Worm (Caenorhabditis elegans): Measurements from ENCODE around the gene srt-7.
"Not testable (repeated sequence)": the region's sequence is repeated elsewhere in the genome, so short reads cannot be mapped to it uniquely, and the experiment has no call there.

Gene srt-7

ce11 chrV:3081471-3081870 is at the start of gene srt-7:
Gene srt-7 (plus strand): TSS chrV:3081771.
- no peak for TF ChIP-seq unc-62 (GFP tag; optimal IDR thresholded peaks at IDR 0.05)

- no peak for TF ChIP-seq unc-62 (GFP tag; optimal IDR thresholded peaks at IDR 0.05)
Observed at ce11 chrV:3032343-3032742, 49.2 kb upstream of the srt-7 start, which contains the start of gene irld-38. Gene irld-38 (minus strand): TSS chrV:3032443.

DNA sequence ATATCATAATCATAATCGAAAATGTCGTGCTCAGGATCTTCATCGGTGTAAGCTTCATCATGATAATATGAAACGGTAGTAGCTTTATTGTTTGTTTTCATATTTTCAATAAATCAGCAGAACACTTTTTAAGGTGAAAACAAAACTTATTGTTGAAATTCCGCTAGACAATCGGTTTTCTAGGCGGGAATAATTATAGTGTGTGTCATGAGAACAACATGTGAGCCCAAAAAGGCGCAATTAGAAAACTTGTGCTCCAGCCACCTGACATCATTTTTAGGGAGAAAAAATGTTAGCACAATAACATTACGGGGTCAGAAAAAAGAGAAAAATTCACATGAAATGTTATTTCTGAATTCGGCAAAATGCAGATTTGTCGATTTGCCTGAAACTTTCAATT is 47.3 kb upstream of the srt-7 start, which contains the start of gene srw-8:
Gene srw-8 (minus strand): TSS at position 101 of the 400 bp plus-strand sequence.
- no peak for TF ChIP-seq unc-62 (GFP tag; optimal IDR thresholded peaks at IDR 0.05)

DNA sequence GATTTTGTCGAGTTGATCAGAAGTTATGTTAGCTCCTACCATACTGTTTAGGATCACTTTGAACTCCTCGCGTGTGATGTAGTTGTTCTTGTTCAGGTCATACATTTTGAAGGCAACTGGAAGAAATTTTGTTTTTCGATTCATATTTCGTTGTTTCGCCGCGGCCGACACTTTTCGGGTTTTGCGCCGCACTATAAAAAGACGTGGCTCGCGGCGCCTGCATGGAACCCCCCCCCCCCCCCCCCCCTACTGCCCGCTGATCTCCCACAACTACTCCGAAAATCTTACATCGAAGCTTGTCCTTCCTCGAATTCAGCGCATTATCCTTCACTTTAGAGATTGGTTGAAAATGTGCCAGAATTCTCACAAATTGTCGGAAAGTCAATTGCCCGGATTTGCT is 43.5 kb upstream of the srt-7 start:
- no peak for TF ChIP-seq unc-62 (GFP tag; optimal IDR thresholded peaks at IDR 0.05)

DNA sequence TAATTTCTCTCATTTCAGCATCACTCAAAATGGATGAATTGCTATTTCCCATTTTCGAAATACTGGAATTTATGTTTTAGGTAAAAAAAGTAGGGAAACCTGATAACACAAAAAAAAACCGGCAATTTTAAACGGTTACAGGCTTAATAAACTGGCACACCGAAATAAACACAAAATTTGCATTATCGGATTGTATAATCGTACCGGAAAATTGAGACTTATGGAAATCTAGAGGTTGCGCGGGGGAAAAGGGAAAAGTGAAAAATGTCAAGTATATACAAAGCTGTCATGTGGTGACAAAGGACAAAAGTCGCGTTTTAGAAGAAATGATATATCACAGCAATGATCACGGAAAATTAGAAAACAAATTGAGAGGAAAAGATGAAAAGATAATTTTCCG is 42.3 kb upstream of the srt-7 start, which contains the start of gene chpf-2:
Gene chpf-2 (minus strand): TSS at position 101 of the 400 bp plus-strand sequence.
- TF ChIP-seq unc-62 (GFP tag; optimal IDR thresholded peaks at IDR 0.05), result no peak

- no peak for TF ChIP-seq unc-62 (GFP tag; optimal IDR thresholded peaks at IDR 0.05)
Observed at ce11 chrV:3040930-3041329, 40.6 kb upstream of the srt-7 start.

ce11 chrV:3044837-3045236 is 36.7 kb upstream of the srt-7 start, which contains the start of gene F59D6.1:
Gene F59D6.1 (plus strand): TSS chrV:3045137.
- no peak for TF ChIP-seq unc-62 (GFP tag; optimal IDR thresholded peaks at IDR 0.05)

DNA sequence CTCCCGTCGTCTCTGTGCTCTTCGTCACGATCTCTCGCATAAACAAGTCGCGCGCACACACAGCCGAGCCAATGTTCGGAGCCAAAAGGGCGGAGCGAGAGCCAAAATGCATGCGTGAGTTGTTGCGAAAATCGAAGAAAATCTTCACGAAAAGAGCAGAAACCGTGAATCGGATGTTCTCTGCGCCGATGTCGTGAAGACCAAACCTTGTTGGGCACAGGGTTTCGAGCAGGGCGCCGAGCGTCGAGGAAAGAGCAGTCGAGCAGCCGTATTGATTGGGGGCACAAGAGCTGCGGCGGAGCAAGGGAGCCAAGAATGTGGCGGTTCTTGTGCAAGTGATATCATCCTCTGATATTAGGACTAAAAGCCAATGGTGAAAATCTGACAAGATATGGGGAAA is 35.2 kb upstream of the srt-7 start:
- no peak for TF ChIP-seq unc-62 (GFP tag; optimal IDR thresholded peaks at IDR 0.05)

- no peak for TF ChIP-seq unc-62 (GFP tag; optimal IDR thresholded peaks at IDR 0.05)
Observed at ce11 chrV:3054254-3054653, 27.3 kb upstream of the srt-7 start, which contains the start of gene C50H11.8. Gene C50H11.8 (plus strand): TSS chrV:3054554.

DNA sequence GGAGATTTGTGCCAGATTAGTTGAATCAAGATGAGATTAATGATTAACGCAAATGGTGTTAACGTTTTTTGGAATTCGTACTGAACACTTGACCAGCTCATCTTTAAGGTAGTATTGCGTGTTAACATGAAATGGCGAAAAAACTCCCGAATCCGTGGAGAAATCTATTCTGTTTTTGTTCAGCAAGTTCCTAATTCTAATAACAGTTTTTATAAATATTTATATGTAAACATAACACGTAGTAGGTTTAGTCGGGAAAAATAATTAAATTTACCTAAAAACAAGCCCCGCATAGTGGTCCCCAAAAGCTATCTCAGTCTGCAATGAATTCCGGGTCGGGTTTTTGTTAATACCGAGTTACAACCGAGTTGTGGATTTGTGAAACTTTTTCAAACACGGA is 22.6 kb upstream of the srt-7 start, which contains the start of gene str-244:
Gene str-244 (minus strand): TSS at position 101 of the 400 bp plus-strand sequence.
- TF ChIP-seq unc-62 (GFP tag; optimal IDR thresholded peaks at IDR 0.05), result no peak

ce11 chrV:3062078-3062477 is 19.5 kb upstream of the srt-7 start, which contains the start of gene srt-15:
Gene srt-15 (minus strand): TSS chrV:3062178.
- TF ChIP-seq unc-62 (GFP tag; optimal IDR thresholded peaks at IDR 0.05), result no peak

- not testable (repeated sequence) for TF ChIP-seq unc-62 (GFP tag; optimal IDR thresholded peaks at IDR 0.05)
Observed at ce11 chrV:3064418-3064817, 17.2 kb upstream of the srt-7 start, which contains the start of gene srt-16. Gene srt-16 (minus strand): TSS chrV:3064518.

DNA sequence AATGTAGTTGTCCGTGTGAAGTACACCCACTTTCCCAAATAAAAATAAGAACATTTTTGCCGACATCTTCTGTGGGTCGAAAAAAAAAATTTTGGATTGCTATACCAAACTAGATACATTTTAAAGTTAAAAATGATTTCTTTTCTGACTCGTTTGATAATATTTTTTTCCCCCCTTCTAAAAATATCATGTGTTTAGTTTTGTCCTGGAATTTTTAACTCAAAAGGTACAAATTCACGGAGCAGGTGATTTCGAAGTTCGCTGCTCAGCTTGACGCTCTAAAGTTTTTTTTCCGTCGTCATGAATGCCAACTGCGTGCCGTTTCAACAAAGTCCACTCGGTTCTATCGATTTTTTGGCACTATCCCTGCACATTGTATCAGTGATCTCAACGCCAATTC is 15.6 kb upstream of the srt-7 start, which contains the start of gene srh-185:
Gene srh-185 (plus strand): TSS at position 301 of the 400 bp plus-strand sequence.
- TF ChIP-seq unc-62 (GFP tag; optimal IDR thresholded peaks at IDR 0.05), result no peak

- no peak for TF ChIP-seq unc-62 (GFP tag; optimal IDR thresholded peaks at IDR 0.05)
Observed at ce11 chrV:3069101-3069500, 12.5 kb upstream of the srt-7 start, which contains the start of gene str-40. Gene str-40 (minus strand): TSS chrV:3069201.

- no peak for TF ChIP-seq unc-62 (GFP tag; optimal IDR thresholded peaks at IDR 0.05)
Observed at ce11 chrV:3071548-3071947, 10.0 kb upstream of the srt-7 start, which contains the start of gene C50H11.13. Gene C50H11.13 (minus strand): TSS chrV:3071648.

ce11 chrV:3080792-3081191 is 779 bp upstream of the srt-7 start, which contains the start of gene srt-5:
Gene srt-5 (minus strand): TSS chrV:3080892.
- TF ChIP-seq unc-62 (GFP tag; optimal IDR thresholded peaks at IDR 0.05), result no peak

- TF ChIP-seq unc-62 (GFP tag; optimal IDR thresholded peaks at IDR 0.05), result no peak
Observed at ce11 chrV:3086260-3086659, 4.7 kb downstream of the srt-7 start, which contains the start of gene srt-8. Gene srt-8 (plus strand): TSS chrV:3086560.

All from whole organism, dauer.